Worm (Caenorhabditis elegans) whole organism, L4 larva: Measurements from ENCODE around the gene K10C9.7.

Experiments
- R02D3.7 ChIP-seq: fragments of 150-350 bp; sonication (generic microtip); optimal IDR thresholded peaks from 3 replicates; lab custom pipeline; 2014; ENCODE audit warnings: missing biosample characterization, missing genetic modification characterization
- ceh-82 ChIP-seq: sonication (generic microtip); optimal IDR thresholded peaks from 2 replicates; lab custom pipeline; 2017; ENCODE audit warnings: missing biosample characterization, missing genetic modification characterization
- dve-1 ChIP-seq: sonication (generic microtip); optimal IDR thresholded peaks from 2 replicates; lab custom pipeline; 2017; ENCODE audit warnings: antibody characterized with exemption, mild to moderate bottlenecking, missing genetic modification characterization, missing compliant biosample characterization; ENCODE audit not compliant: insufficient read depth
- lin-13 ChIP-seq: fragments of 150-350 bp; optimal IDR thresholded peaks from 2 replicates; lab custom pipeline; 2014; ENCODE audit warnings: missing biosample characterization, missing genetic modification reagents, missing genetic modification characterization

DNA sequence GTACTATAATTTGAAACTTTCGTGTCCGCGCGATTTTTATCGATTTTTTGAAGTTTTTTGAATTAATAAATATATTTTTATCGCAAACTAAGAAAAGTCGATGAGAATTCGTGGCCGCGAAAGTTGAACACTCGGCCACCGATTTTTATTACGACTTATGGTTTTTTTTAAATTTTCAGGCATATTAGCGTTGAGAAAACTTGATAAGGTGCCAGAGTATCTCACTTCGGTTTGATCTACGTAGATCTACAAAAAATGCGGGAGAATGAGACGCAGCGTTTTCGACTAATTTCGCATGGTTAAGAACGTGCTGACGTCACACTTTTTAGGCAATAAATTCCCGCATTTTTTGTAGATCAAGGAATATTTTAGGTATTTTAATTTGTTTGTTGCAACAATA is 44.0 kb downstream of the K10C9.7 start, which contains the start of gene pei-2:
- TF ChIP-seq R02D3.7 (tag; lab: Kevin White, UChicago) (no peak), ceh-82 (tag; lab: Kevin White, UChicago) (no peak), lin-13 (GFP tag; lab: Kevin White, UChicago) (no peak), dve-1 (tag; lab: Kevin White, UChicago) (no peak)
